Worm (Caenorhabditis elegans) whole organism, mixed stage, embryonic: ENCODE measurements around the gene clc-26.

ENCODE experiments used
- blmp-1 ChIP-seq: fragments of 150-350 bp; optimal IDR thresholded peaks from 2 replicates; lab custom pipeline; 2014; ENCODE audit warnings: missing biosample characterization, missing genetic modification characterization
- ceh-83 ChIP-seq: fragments of 200-800 bp; sonication (Bioruptor generic); optimal IDR thresholded peaks from 2 replicates; lab custom pipeline; 2018; ENCODE audit warnings: mild to moderate bottlenecking, missing genetic modification characterization, missing compliant biosample characterization
- drap-1 ChIP-seq: fragments of 200-800 bp; sonication (Bioruptor generic); optimal IDR thresholded peaks from 3 replicates; lab custom pipeline; 2018; ENCODE audit warnings: mild to moderate bottlenecking, missing genetic modification characterization, missing compliant biosample characterization
- elt-1 ChIP-seq: sonication (generic microtip); optimal IDR thresholded peaks from 2 replicates; lab custom pipeline; 2017; ENCODE audit warnings: missing genetic modification characterization, mild to moderate bottlenecking, missing compliant biosample characterization, antibody characterized with exemption, moderate library complexity, borderline replicate concordance; ENCODE audit not compliant: insufficient read depth
- elt-3 ChIP-seq: fragments of 150-350 bp; optimal IDR thresholded peaks from 2 replicates; lab custom pipeline; 2014; ENCODE audit warnings: missing biosample characterization, missing genetic modification characterization
- mab-5 ChIP-seq: fragments of 150-350 bp; optimal IDR thresholded peaks from 2 replicates; lab custom pipeline; 2014; ENCODE audit warnings: missing biosample characterization, missing genetic modification characterization
- mep-1 ChIP-seq: fragments of 150-350 bp; optimal IDR thresholded peaks from 2 replicates; lab custom pipeline; 2017; ENCODE audit warnings: missing biosample characterization, missing genetic modification reagents, missing genetic modification characterization, inconsistent platforms
- nhr-76 ChIP-seq: sonication (generic microtip); optimal IDR thresholded peaks from 2 replicates; lab custom pipeline; 2017; ENCODE audit warnings: missing biosample characterization, missing genetic modification characterization
- sem-2 ChIP-seq: fragments of 200-800 bp; sonication (Bioruptor generic); optimal IDR thresholded peaks from 2 replicates; lab custom pipeline; 2018; ENCODE audit warnings: mild to moderate bottlenecking, missing genetic modification characterization, missing compliant biosample characterization
- unc-120 ChIP-seq: sonication (generic microtip); optimal IDR thresholded peaks from 2 replicates; lab custom pipeline; 2017; ENCODE audit warnings: missing genetic modification characterization, missing compliant biosample characterization; ENCODE audit not compliant: poor library complexity, severe bottlenecking
- unc-39 ChIP-seq: fragments of 150-350 bp; optimal IDR thresholded peaks from 2 replicates; lab custom pipeline; 2014; ENCODE audit warnings: missing biosample characterization, missing genetic modification characterization
- unc-62 ChIP-seq: fragments of 150-350 bp; optimal IDR thresholded peaks from 2 replicates; lab custom pipeline; 2014; ENCODE audit warnings: missing biosample characterization, missing genetic modification reagents, missing genetic modification characterization
- zip-8 ChIP-seq: fragments of 150-350 bp; optimal IDR thresholded peaks from 2 replicates; lab custom pipeline; 2014; ENCODE audit warnings: missing biosample characterization, missing genetic modification characterization

DNA sequence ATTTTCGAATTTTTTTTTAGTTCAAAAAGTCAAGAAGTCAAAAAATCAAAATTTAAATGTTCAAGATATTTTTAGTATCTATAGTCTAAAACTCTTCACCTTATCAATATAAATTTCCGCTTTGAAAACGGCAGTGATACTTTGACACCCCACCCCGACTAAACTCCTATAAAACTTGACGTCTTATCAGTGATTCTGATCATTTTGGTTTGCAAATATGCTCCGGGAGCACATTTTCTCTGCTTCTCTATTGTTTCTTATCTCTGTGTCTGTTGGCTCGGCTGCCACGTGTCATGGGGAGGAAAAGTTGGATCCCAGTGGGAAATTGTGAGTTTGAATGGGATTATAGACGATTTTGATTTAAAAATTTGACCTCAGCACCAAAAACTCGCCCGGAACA, 28.4 kb downstream of the clc-26 start, which contains the start of gene clec-150:
- no peak for TF ChIP-seq nhr-76 (tag; lab: Kevin White, UChicago)
- no peak for TF ChIP-seq mep-1 (tag; lab: Kevin White, UChicago)
- TF ChIP-seq drap-1 (GFP tag; lab: Kevin White, UChicago): no peak
- no peak for TF ChIP-seq zip-8 (tag; lab: Kevin White, UChicago)
- no peak for TF ChIP-seq unc-120
- no peak for TF ChIP-seq blmp-1
- TF ChIP-seq ceh-83 (GFP tag; lab: Kevin White, UChicago): no peak
- no peak for TF ChIP-seq unc-39
- TF ChIP-seq elt-1: no peak
- TF ChIP-seq unc-62 (GFP tag; lab: Kevin White, UChicago): no peak
- TF ChIP-seq sem-2 (GFP tag; lab: Kevin White, UChicago): no peak
- TF ChIP-seq elt-3: no peak
- TF ChIP-seq mab-5 (tag; lab: Kevin White, UChicago): no peak
